Worm (Caenorhabditis elegans) whole organism, L3 larva: ENCODE measurements around the gene K12B6.11.

Experiments
- ama-1 ChIP-seq: fragments of 150-350 bp; optimal IDR thresholded peaks from 2 replicates; lab custom pipeline; 2018
- lin-15B ChIP-seq: fragments of 150-350 bp; optimal IDR thresholded peaks from 2 replicates; lab custom pipeline; 2014; ENCODE audit warnings: missing biosample characterization, missing genetic modification characterization
- lin-39 ChIP-seq: fragments of 150-350 bp; optimal IDR thresholded peaks from 2 replicates; lab custom pipeline; 2018; ENCODE audit warnings: missing biosample characterization, missing genetic modification reagents, missing genetic modification characterization
- nhr-11 ChIP-seq: fragments of 150-350 bp; optimal IDR thresholded peaks from 2 replicates; lab custom pipeline; 2014; ENCODE audit warnings: missing biosample characterization, missing genetic modification characterization
- pha-4 ChIP-seq: fragments of 150-350 bp; optimal IDR thresholded peaks from 2 replicates; lab custom pipeline; 2014; ENCODE audit warnings: missing biosample characterization, missing genetic modification reagents, missing genetic modification characterization
- skn-1 ChIP-seq: fragments of 150-350 bp; optimal IDR thresholded peaks from 2 replicates; lab custom pipeline; 2014; ENCODE audit warnings: missing biosample characterization, missing genetic modification characterization
- unc-39 ChIP-seq: sonication (generic microtip); optimal IDR thresholded peaks from 4 replicates; lab custom pipeline; 2017; ENCODE audit warnings: missing biosample characterization, missing genetic modification characterization
- unc-62 ChIP-seq: fragments of 150-350 bp; sonication (generic microtip); optimal IDR thresholded peaks from 4 replicates; lab custom pipeline; 2014; ENCODE audit warnings: missing biosample characterization, missing genetic modification reagents, missing genetic modification characterization

ce11 chrV:6291301-6291700, 2.6 kb downstream of the K12B6.11 start:
- TF ChIP-seq lin-15B (tag; lab: Kevin White, UChicago) (no peak), skn-1 (tag; lab: Kevin White, UChicago) (no peak), unc-62 (GFP tag; lab: Kevin White, UChicago) (no peak), lin-39 (tag; lab: Kevin White, UChicago) (no peak), unc-39 (tag; lab: Kevin White, UChicago) (no peak), ama-1 (lab: Kevin White, UChicago) (no peak), nhr-11 (no peak), pha-4 (tag; lab: Kevin White, UChicago) (peak; percentile 13)
